Worm (Caenorhabditis elegans) whole organism, young adult: ENCODE measurements around the gene C04E6.5.

Experiments
- madf-10 ChIP-seq: sonication (generic microtip); optimal IDR thresholded peaks from 2 replicates; lab custom pipeline; 2016; ENCODE audit warnings: mild to moderate bottlenecking, missing genetic modification characterization, missing compliant biosample characterization
- snpc-4 ChIP-seq, 5 experiments: fragments of 150-350 bp in 1 of 5; sonication (generic microtip) in 4 of 5; optimal IDR thresholded peaks; 2 replicates each; lab custom pipeline; 2014 to 2018; ENCODE audit warnings: missing genetic modification characterization in 5 of 5, missing biosample characterization in 3 of 5, antibody characterized with exemption in 2 of 5, mild to moderate bottlenecking in 2 of 5, missing compliant biosample characterization in 2 of 5, missing genotype in 2 of 5, moderate library complexity in 2 of 5, missing genetic modification reagents in 1 of 5
- unc-130 ChIP-seq: sonication (generic microtip); optimal IDR thresholded peaks from 2 replicates; lab custom pipeline; 2016; ENCODE audit warnings: missing genetic modification reagents, missing genetic modification characterization, missing compliant biosample characterization

DNA sequence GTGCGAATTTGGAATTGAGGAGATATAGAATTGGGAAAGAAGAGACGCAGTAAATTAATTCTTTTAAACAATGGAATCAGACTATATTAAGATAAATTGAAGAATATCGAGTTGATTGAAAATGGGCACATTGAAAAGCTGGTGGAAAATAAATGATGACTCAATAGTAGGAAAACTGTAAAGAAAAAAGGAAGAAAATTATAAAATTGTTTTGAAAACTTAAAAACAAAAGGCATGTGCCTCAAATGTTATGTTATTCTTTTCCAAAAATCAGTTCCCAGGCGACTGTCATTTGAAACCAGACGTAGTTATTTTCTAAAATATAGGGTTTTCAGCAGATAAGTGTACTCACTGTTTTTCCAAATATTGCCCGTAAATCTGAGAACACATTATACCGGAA lies 18.0 kb downstream of the C04E6.5 start, which contains the start of gene C04E6.12:
- TF ChIP-seq unc-130 (GFP tag; lab: Kevin White, UChicago) (no peak), snpc-4 (GFP tag; optimal IDR thresholded peaks at IDR 0.05; lab: Kevin White, UChicago) (no peak), snpc-4 (tag; optimal IDR thresholded peaks at IDR 0.05; lab: Kevin White, UChicago) (no peak), madf-10 (tag; lab: Kevin White, UChicago) (no peak)
